Fruit fly (Drosophila melanogaster): ENCODE measurements around the gene CG7606.

The CG7606 gene

dm6 chr3R:17550827-17551468 is 45.4 kb upstream of the CG7606 start (continued):
- TF ChIP-seq esg (GFP tag; conservative IDR thresholded peaks at IDR 0.05), result no peak
- no peak for TF ChIP-seq CG34376 (GFP tag; optimal IDR thresholded peaks at IDR 0.05)
- peak; percentile 70 for TF ChIP-seq CG9727 (GFP tag; optimal IDR thresholded peaks at IDR 0.05)
- peak; percentile 63 for TF ChIP-seq CG17829 (tag; optimal IDR thresholded peaks at IDR 0.05)
- peak; percentile 57 for TF ChIP-seq CG10462 (GFP tag; optimal IDR thresholded peaks at IDR 0.05)
- peak; percentile 82 for TF ChIP-seq dmrt11E (tag; optimal IDR thresholded peaks at IDR 0.05)
- TF ChIP-seq cad (GFP tag; optimal IDR thresholded peaks at IDR 0.05), result no peak
- TF ChIP-seq CG31388 (GFP tag; optimal IDR thresholded peaks at IDR 0.05), result no peak
- TF ChIP-seq jing (GFP tag; optimal IDR thresholded peaks at IDR 0.05), result peak; percentile 7
- TF ChIP-seq CG3281 (GFP tag; optimal IDR thresholded peaks at IDR 0.05), result no peak
- TF ChIP-seq CG7745 (tag; optimal IDR thresholded peaks at IDR 0.05), result no peak
- TF ChIP-seq NfI (GFP tag; optimal IDR thresholded peaks at IDR 0.05), result peak; percentile 14
- TF ChIP-seq CG18011 (GFP tag; optimal IDR thresholded peaks at IDR 0.05), result no peak
- TF ChIP-seq Stat92E (GFP tag; optimal IDR thresholded peaks at IDR 0.05), result no peak
- TF ChIP-seq CG18476 (GFP tag; optimal IDR thresholded peaks at IDR 0.05), result peak; percentile 26
- TF ChIP-seq tio (GFP tag; optimal IDR thresholded peaks at IDR 0.05), result peak; percentile 52
- TF ChIP-seq D19B (GFP tag; optimal IDR thresholded peaks at IDR 0.05), result no peak
- TF ChIP-seq HLH54F (GFP tag; optimal IDR thresholded peaks at IDR 0.05), result no peak
- TF ChIP-seq p53 (GFP tag; optimal IDR thresholded peaks at IDR 0.05), result no peak
- peak; percentile 40 for TF ChIP-seq CG6813 (GFP tag; optimal IDR thresholded peaks at IDR 0.05)
- peak; percentile 37 for TF ChIP-seq org-1 (GFP tag; optimal IDR thresholded peaks at IDR 0.05)
- no peak for TF ChIP-seq luna (GFP tag; optimal IDR thresholded peaks at IDR 0.05)
- TF ChIP-seq vvl (GFP tag; IDR thresholded peaks at IDR 0.05), result peak; percentile 70
- peak; percentile 26 for TF ChIP-seq CG30431 (GFP tag; optimal IDR thresholded peaks at IDR 0.05)
- no peak for TF ChIP-seq Sry-β (GFP tag; optimal IDR thresholded peaks at IDR 0.05)
- TF ChIP-seq CG12391 (tag; optimal IDR thresholded peaks at IDR 0.05), result peak; percentile 70
- peak; percentile 50 for TF ChIP-seq CG13775 (GFP tag; optimal IDR thresholded peaks at IDR 0.05)
- TF ChIP-seq CG4820 (GFP tag; optimal IDR thresholded peaks at IDR 0.05), result peak; percentile 55
- TF ChIP-seq Trl (optimal IDR thresholded peaks at IDR 0.05), result no peak
- peak; percentile 45 for TF ChIP-seq Trl (GFP tag; optimal IDR thresholded peaks at IDR 0.05)
- TF ChIP-seq scrt (GFP tag; optimal IDR thresholded peaks at IDR 0.05), result no peak
- TF ChIP-seq Xrp1 (GFP tag; IDR thresholded peaks at IDR 0.05), result peak; percentile 75; the same call in 1 of the 2 replicates
- TF ChIP-seq peb (GFP tag; IDR thresholded peaks at IDR 0.05), result no peak
- peak; percentile 44 for TF ChIP-seq CG30403 (GFP tag; optimal IDR thresholded peaks at IDR 0.05)
- no peak for TF ChIP-seq cg (GFP tag; optimal IDR thresholded peaks at IDR 0.05)
- no peak for TF ChIP-seq caup (GFP tag; optimal IDR thresholded peaks at IDR 0.05; ENCODE audit: severe bottlenecking)
- no peak for TF ChIP-seq CG13287 (GFP tag; IDR thresholded peaks at IDR 0.05; ENCODE audit: partially characterized antibody)
- no peak; the same call in 1 of the 2 replicates for TF ChIP-seq ranshi (GFP tag; IDR thresholded peaks at IDR 0.05)
- TF ChIP-seq CG9797 (GFP tag; optimal IDR thresholded peaks at IDR 0.05), result no peak
- no peak for TF ChIP-seq Ets97D (GFP tag; optimal IDR thresholded peaks at IDR 0.05)
- no peak for TF ChIP-seq so (GFP tag; IDR thresholded peaks at IDR 0.05)
- TF ChIP-seq Med (GFP tag), result peak; percentile 90
- TF ChIP-seq CG10147 (GFP tag; optimal IDR thresholded peaks at IDR 0.05), result no peak
- TF ChIP-seq odd (GFP tag; optimal IDR thresholded peaks at IDR 0.05), result no peak
- no peak for TF ChIP-seq CG34224 (GFP tag; IDR thresholded peaks at IDR 0.05; ENCODE audit: partially characterized antibody)
- TF ChIP-seq CHES-1-like (GFP tag; optimal IDR thresholded peaks at IDR 0.05), result no peak
- TF ChIP-seq mirr (GFP tag; optimal IDR thresholded peaks at IDR 0.05), result peak; percentile 30
- TF ChIP-seq CG34422 (GFP tag; IDR thresholded peaks at IDR 0.05), result no peak
- no peak for TF ChIP-seq Ravus (GFP tag; IDR thresholded peaks at IDR 0.05)
- no peak for TF ChIP-seq CrebB (tag; optimal IDR thresholded peaks at IDR 0.05)
